Worm (Caenorhabditis elegans) whole organism, late embryonic: ENCODE measurements around the gene F56C9.6.

Experiments
- C08G9.2 ChIP-seq: sonication (generic microtip); optimal IDR thresholded peaks from 2 replicates; lab custom pipeline; 2016; ENCODE audit warnings: mild to moderate bottlenecking, missing genetic modification characterization, moderate library complexity, missing compliant biosample characterization
- C38D4.7 ChIP-seq: fragments of 200-800 bp; sonication (Bioruptor generic); optimal IDR thresholded peaks from 2 replicates; lab custom pipeline; 2018; ENCODE audit warnings: mild to moderate bottlenecking, missing genetic modification characterization, moderate library complexity, missing compliant biosample characterization
- F13H6.1 ChIP-seq: sonication (generic microtip); optimal IDR thresholded peaks from 2 replicates; lab custom pipeline; 2016; ENCODE audit warnings: missing genetic modification characterization, missing compliant biosample characterization
- K09A11.1 ChIP-seq: sonication (generic microtip); optimal IDR thresholded peaks from 2 replicates; lab custom pipeline; 2017; ENCODE audit warnings: antibody characterized with exemption, mild to moderate bottlenecking, missing genetic modification characterization, missing compliant biosample characterization; ENCODE audit not compliant: insufficient read depth
- Y22D7AL.16 ChIP-seq: sonication (generic microtip); optimal IDR thresholded peaks from 2 replicates; lab custom pipeline; 2016; ENCODE audit warnings: missing genetic modification characterization, missing compliant biosample characterization
- ama-1 ChIP-seq: fragments of 150-350 bp; optimal IDR thresholded peaks from 2 replicates; lab custom pipeline; 2014
- ceh-18 ChIP-seq: sonication (generic microtip); optimal IDR thresholded peaks from 2 replicates; lab custom pipeline; 2016; ENCODE audit warnings: missing genetic modification characterization, missing compliant biosample characterization
- ceh-22 ChIP-seq: sonication (generic microtip); optimal IDR thresholded peaks from 2 replicates; lab custom pipeline; 2017; ENCODE audit warnings: missing biosample characterization, missing genetic modification characterization
- ceh-30 ChIP-seq: fragments of 150-350 bp; optimal IDR thresholded peaks from 2 replicates; lab custom pipeline; 2014; ENCODE audit warnings: missing biosample characterization, missing genetic modification characterization
- ceh-31 ChIP-seq: sonication (generic microtip); optimal IDR thresholded peaks from 2 replicates; lab custom pipeline; 2016; ENCODE audit warnings: missing genetic modification characterization, missing compliant biosample characterization
- ceh-34 ChIP-seq: sonication (generic microtip); optimal IDR thresholded peaks from 2 replicates; lab custom pipeline; 2016; ENCODE audit warnings: mild to moderate bottlenecking, missing genetic modification characterization, missing compliant biosample characterization
- ceh-6 ChIP-seq: fragments of 200-800 bp; sonication (Bioruptor generic); optimal IDR thresholded peaks from 2 replicates; lab custom pipeline; 2018; ENCODE audit warnings: mild to moderate bottlenecking, missing genetic modification characterization, missing compliant biosample characterization
- ceh-9 ChIP-seq: sonication (generic microtip); optimal IDR thresholded peaks from 2 replicates; lab custom pipeline; 2016; ENCODE audit warnings: mild to moderate bottlenecking, missing genetic modification characterization, inconsistent platforms, missing compliant biosample characterization
- dve-1 ChIP-seq: sonication (generic microtip); optimal IDR thresholded peaks from 2 replicates; lab custom pipeline; 2017; ENCODE audit warnings: antibody characterized with exemption, mild to moderate bottlenecking, missing genetic modification characterization, missing compliant biosample characterization
- elt-4 ChIP-seq: sonication (generic microtip); optimal IDR thresholded peaks from 2 replicates; lab custom pipeline; 2016; ENCODE audit warnings: missing genetic modification characterization, missing compliant biosample characterization
- eyg-1 ChIP-seq: sonication (generic microtip); optimal IDR thresholded peaks from 2 replicates; lab custom pipeline; 2016; ENCODE audit warnings: missing genotype, missing genetic modification characterization, missing compliant biosample characterization
- fax-1 ChIP-seq: sonication (generic microtip); optimal IDR thresholded peaks from 2 replicates; lab custom pipeline; 2016; ENCODE audit warnings: missing genotype, missing genetic modification characterization, missing compliant biosample characterization
- hlh-30 ChIP-seq: sonication (generic microtip); optimal IDR thresholded peaks from 2 replicates; lab custom pipeline; 2017; ENCODE audit warnings: antibody characterized with exemption, missing genetic modification characterization, missing compliant biosample characterization; ENCODE audit not compliant: insufficient read depth
- hlh-6 ChIP-seq: sonication (generic microtip); optimal IDR thresholded peaks from 2 replicates; lab custom pipeline; 2016; ENCODE audit warnings: missing genotype, missing genetic modification characterization, missing compliant biosample characterization
- lim-6 ChIP-seq: sonication (generic microtip); optimal IDR thresholded peaks from 2 replicates; lab custom pipeline; 2016; ENCODE audit warnings: missing genetic modification characterization, missing compliant biosample characterization
- madf-2 ChIP-seq: sonication (generic microtip); optimal IDR thresholded peaks from 2 replicates; lab custom pipeline; 2017; ENCODE audit warnings: missing genetic modification characterization, missing compliant biosample characterization
- nfya-1 ChIP-seq: sonication (generic microtip); optimal IDR thresholded peaks from 2 replicates; lab custom pipeline; 2017; ENCODE audit warnings: missing genetic modification characterization, mild to moderate bottlenecking, missing compliant biosample characterization, antibody characterized with exemption, moderate library complexity
- npax-4 ChIP-seq: sonication (generic microtip); optimal IDR thresholded peaks from 2 replicates; lab custom pipeline; 2016; ENCODE audit warnings: missing genetic modification characterization, missing compliant biosample characterization
- odd-2 ChIP-seq: sonication (generic microtip); optimal IDR thresholded peaks from 2 replicates; lab custom pipeline; 2017; ENCODE audit warnings: antibody characterized with exemption, mild to moderate bottlenecking, missing genetic modification characterization, missing compliant biosample characterization
- pha-2 ChIP-seq: sonication (generic microtip); optimal IDR thresholded peaks from 2 replicates; lab custom pipeline; 2017; ENCODE audit warnings: mild to moderate bottlenecking, missing genetic modification characterization, missing compliant biosample characterization
- pqm-1 ChIP-seq: sonication (generic microtip); optimal IDR thresholded peaks from 2 replicates; lab custom pipeline; 2016; ENCODE audit warnings: missing genetic modification characterization, missing compliant biosample characterization
- ref-2 ChIP-seq: sonication (generic microtip); optimal IDR thresholded peaks from 2 replicates; lab custom pipeline; 2016; ENCODE audit warnings: missing genetic modification characterization, missing compliant biosample characterization
- rnt-1 ChIP-seq: sonication (generic microtip); optimal IDR thresholded peaks from 2 replicates; lab custom pipeline; 2016; ENCODE audit warnings: missing genetic modification characterization, missing compliant biosample characterization
- sdc-2 ChIP-seq: sonication (generic microtip); optimal IDR thresholded peaks from 2 replicates; lab custom pipeline; 2016; ENCODE audit warnings: missing genotype, missing genetic modification characterization, missing compliant biosample characterization
- syd-9 ChIP-seq: sonication (generic microtip); optimal IDR thresholded peaks from 2 replicates; lab custom pipeline; 2016; ENCODE audit warnings: mild to moderate bottlenecking, missing genetic modification characterization, moderate library complexity, missing compliant biosample characterization
- tbx-2 ChIP-seq: sonication (generic microtip); optimal IDR thresholded peaks from 2 replicates; lab custom pipeline; 2016; ENCODE audit warnings: missing genetic modification characterization, missing compliant biosample characterization
- ttx-3 ChIP-seq: sonication (generic microtip); optimal IDR thresholded peaks from 2 replicates; lab custom pipeline; 2016; ENCODE audit warnings: missing genetic modification reagents, missing genetic modification characterization, missing compliant biosample characterization
- unc-42 ChIP-seq: sonication (generic microtip); optimal IDR thresholded peaks from 2 replicates; lab custom pipeline; 2016; ENCODE audit warnings: missing genotype, missing genetic modification characterization, missing compliant biosample characterization
- unc-86 ChIP-seq: sonication (generic microtip); optimal IDR thresholded peaks from 2 replicates; lab custom pipeline; 2016; ENCODE audit warnings: missing genetic modification characterization, missing compliant biosample characterization
- zip-5 ChIP-seq: sonication (generic microtip); optimal IDR thresholded peaks from 2 replicates; lab custom pipeline; 2016; ENCODE audit warnings: missing genetic modification characterization, missing compliant biosample characterization

The F56C9.6 gene

DNA sequence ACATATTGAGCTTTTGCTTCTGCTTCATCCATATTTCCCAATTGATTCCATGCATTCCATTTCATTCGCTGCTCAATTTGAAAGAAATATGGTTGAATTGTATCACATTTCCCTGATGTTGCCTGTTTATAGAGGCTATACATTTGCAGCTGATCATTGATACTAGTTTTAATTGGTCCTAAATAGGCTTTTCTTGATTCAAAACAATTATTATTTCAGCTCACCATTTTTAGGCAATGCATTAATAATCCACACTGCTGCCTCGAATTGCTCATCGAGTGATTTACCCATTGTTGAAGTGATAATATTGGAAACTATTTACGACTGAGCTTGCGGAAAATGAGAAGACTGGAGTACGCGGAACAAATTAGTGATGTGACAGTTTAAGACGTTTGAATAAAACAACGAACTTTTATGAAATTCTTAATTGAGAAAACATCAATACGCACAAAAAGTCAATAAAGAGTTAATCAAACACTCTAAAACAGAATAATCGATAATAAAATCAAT is 1.9 kb downstream of the F56C9.6 start, which contains the start of gene acbp-4:
acbp-4 (minus strand) TSS at position 510 of the 510 bp plus-strand sequence.
- TF ChIP-seq ceh-18 (no peak), madf-2 (tag; lab: Kevin White, UChicago) (no peak), hlh-30 (tag; lab: Kevin White, UChicago) (no peak), elt-4 (no peak), eyg-1 (no peak)

DNA sequence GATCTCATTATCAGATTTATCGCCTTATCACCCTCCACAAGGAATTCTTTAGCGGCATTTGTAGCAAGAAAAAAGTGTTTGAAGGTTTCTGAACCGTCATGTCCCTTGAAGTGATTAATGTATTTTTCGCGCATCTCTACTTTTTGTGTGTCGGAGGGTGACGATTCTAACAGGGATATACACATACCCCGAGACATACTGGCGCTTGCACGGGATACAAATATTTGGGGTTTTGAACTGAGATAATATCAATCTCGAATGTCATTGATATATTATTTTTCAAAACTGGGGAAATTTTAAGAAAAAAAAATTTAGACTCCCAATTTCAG is 5.0 kb downstream of the F56C9.6 start:
- TF ChIP-seq ref-2 (tag; lab: Kevin White, UChicago) (no peak), ceh-22 (tag; lab: Kevin White, UChicago) (no peak), C38D4.7 (GFP tag; lab: Kevin White, UChicago) (no peak), syd-9 (tag; lab: Kevin White, UChicago) (no peak), sdc-2 (no peak), pha-2 (no peak), ceh-6 (no peak)

DNA sequence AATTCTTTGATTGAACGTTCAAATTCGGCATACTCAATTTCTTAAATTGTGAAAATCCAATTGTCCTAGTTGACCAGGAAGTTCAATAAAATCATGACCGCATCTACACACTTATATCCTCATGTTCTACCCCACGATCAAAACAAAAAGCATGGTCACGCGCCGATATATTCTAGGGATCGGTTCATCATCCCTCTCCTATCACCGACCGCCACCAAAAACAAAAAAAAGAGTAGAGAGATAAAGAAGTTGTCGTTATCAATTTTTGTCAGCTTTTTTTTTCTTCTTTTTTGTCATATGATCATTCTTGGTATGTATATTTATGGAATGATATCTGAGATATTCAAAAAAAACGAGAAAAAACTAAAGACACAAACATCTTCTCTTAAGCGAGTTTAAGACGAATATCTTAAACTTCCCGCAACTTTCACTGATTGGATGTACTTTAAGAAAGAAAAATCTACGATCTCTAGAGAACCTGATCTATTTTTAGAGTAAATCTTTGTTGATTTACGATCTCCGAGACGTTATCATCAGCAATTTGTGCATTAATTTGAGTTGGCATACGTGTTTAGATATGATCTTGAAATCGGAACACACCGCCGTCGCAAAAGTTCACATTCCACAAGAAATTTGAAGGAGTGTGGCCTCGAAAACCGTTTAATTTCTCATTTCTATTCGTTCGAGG is 5.5 kb downstream of the F56C9.6 start:
- TF ChIP-seq eyg-1 = no peak
- no peak for TF ChIP-seq madf-2 (tag; lab: Kevin White, UChicago)
- no peak for TF ChIP-seq ceh-9
- TF ChIP-seq pqm-1 = no peak
- no peak for TF ChIP-seq Y22D7AL.16 (tag; lab: Kevin White, UChicago)
- TF ChIP-seq zip-5 = no peak
- TF ChIP-seq ceh-22 (tag; lab: Kevin White, UChicago) = no peak
- no peak for TF ChIP-seq syd-9 (tag; lab: Kevin White, UChicago)
- TF ChIP-seq ttx-3 (tag; lab: Kevin White, UChicago) = no peak
- TF ChIP-seq C08G9.2 (tag; lab: Kevin White, UChicago) = no peak
- no peak for TF ChIP-seq K09A11.1 (tag; lab: Kevin White, UChicago)
- no peak for TF ChIP-seq dve-1 (tag; lab: Kevin White, UChicago)
- no peak for TF ChIP-seq npax-4 (tag; lab: Kevin White, UChicago)
- TF ChIP-seq nfya-1 = no peak
- no peak for TF ChIP-seq hlh-6 (tag; lab: Kevin White, UChicago)
- no peak for TF ChIP-seq lim-6 (tag; lab: Kevin White, UChicago)
- no peak for TF ChIP-seq odd-2
- no peak for TF ChIP-seq unc-42 (tag; lab: Kevin White, UChicago)
- no peak for TF ChIP-seq ceh-31 (tag; lab: Kevin White, UChicago)
- TF ChIP-seq, all 69 proteins: peak for 0

DNA sequence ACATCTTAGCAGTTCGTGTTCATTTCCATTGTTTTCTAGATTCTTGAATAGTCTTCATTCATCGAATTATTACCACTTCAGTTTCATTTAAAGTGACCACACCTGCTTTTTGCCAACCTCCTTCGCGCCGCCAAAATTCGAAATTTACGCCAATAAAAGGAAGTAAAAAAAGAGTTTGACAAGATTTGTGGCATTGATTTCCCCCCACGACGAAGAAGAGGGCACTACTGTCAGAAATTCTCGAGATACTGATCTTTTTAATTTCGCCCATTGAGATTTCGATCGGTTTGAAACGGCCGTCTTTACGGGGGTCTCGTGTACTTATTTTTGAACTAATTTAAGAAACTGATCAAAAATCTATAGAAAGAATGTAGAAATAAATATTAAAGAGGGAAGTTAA is 8.9 kb downstream of the F56C9.6 start:
- no peak for TF ChIP-seq ceh-30 (tag; lab: Kevin White, UChicago)
- no peak for TF ChIP-seq tbx-2 (tag; lab: Kevin White, UChicago)
- TF ChIP-seq ceh-31 (tag; lab: Kevin White, UChicago) = no peak
- TF ChIP-seq ceh-34 = no peak
- no peak for TF ChIP-seq F13H6.1 (tag; lab: Kevin White, UChicago)
- TF ChIP-seq rnt-1 (tag; lab: Kevin White, UChicago) = no peak

DNA sequence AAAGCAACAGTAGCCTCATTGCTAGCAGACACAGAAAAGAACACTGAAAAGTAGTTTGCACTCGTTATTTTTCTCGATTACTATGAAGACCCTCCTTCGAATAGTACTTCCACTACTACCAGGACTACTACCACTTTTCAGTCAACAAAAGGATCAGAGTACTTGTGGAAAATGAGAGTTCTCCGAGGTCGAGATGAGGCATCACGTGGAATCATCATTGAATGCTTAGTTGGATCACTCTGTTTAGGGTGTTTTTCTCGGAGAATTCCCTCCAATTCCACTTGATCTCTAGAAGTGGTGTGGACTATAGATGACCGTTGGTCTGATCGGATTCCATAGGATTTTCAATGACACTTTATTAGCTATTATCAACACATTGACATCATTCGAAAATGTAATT is 9.8 kb downstream of the F56C9.6 start:
- TF ChIP-seq odd-2 = no peak
- TF ChIP-seq F13H6.1 (tag; lab: Kevin White, UChicago) = no peak
- no peak for TF ChIP-seq madf-2 (tag; lab: Kevin White, UChicago)
- TF ChIP-seq ceh-34 = no peak
- TF ChIP-seq ceh-9 = no peak
- no peak for TF ChIP-seq pha-2

DNA sequence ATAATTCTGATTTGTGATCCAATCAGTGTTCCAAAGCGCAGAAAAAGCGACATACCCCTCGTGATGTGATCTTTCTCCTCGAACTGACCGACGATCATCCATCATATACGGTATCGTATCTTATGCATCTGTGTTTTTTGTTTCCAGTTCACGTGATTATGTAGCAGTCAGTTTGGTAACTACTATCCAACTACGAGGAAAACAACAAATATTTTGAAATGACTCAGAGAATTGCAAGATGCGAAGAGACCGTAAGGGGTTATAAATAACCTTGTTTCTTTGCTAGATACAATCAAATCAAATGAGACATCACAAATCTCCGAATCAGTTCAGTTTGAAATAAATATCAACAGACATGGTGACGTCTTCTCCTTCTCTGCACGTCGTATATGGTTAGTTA is 10.4 kb downstream of the F56C9.6 start:
- TF ChIP-seq zip-5 (no peak), ama-1 (no peak), unc-86 (tag; lab: Kevin White, UChicago) (no peak), fax-1 (tag; lab: Kevin White, UChicago) (no peak), C38D4.7 (GFP tag; lab: Kevin White, UChicago) (no peak), C08G9.2 (tag; lab: Kevin White, UChicago) (no peak), K09A11.1 (tag; lab: Kevin White, UChicago) (no peak)
- TF ChIP-seq, all 69 proteins: peak for 0
